Worm (Caenorhabditis elegans) whole organism, L4 larva: ENCODE data around the gene F56C9.6.

Source experiments
- F49E8.2 ChIP-seq: sonication (generic microtip); optimal IDR thresholded peaks from 2 replicates; lab custom pipeline; 2016; ENCODE audit warnings: missing compliant biosample characterization, mild to moderate bottlenecking, missing genetic modification characterization, borderline replicate concordance
- ceh-20 ChIP-seq: fragments of 200-800 bp; sonication (Bioruptor generic); IDR thresholded peaks from 2 replicates; pipeline ENCODE4 v1.3.6; 2022; ENCODE audit warnings: missing genetic modification reagents, missing genetic modification characterization, missing compliant biosample characterization
- ces-1 ChIP-seq: fragments of 150-350 bp; sonication (generic microtip); optimal IDR thresholded peaks from 4 replicates; lab custom pipeline; 2014; ENCODE audit warnings: missing biosample characterization, missing genetic modification reagents, missing genetic modification characterization
- madf-5 ChIP-seq, 2 experiments: fragments of 200-800 bp; sonication (Bioruptor generic); IDR thresholded peaks; 2 replicates each; pipeline ENCODE4 v1.3.6; 2022; ENCODE audit warnings: missing compliant biosample characterization in 2 of 2, missing genetic modification characterization in 2 of 2
- mdl-1 ChIP-seq, 2 experiments: fragments of 150-350 bp in 1 of 2; sonication (generic microtip) in 1 of 2; optimal IDR thresholded peaks; 2 replicates each; lab custom pipeline; 2014 to 2017; ENCODE audit warnings: missing biosample characterization in 2 of 2, missing genetic modification characterization in 2 of 2
- mep-1 ChIP-seq: fragments of 150-350 bp; sonication (generic microtip); optimal IDR thresholded peaks from 3 replicates; lab custom pipeline; 2014; ENCODE audit warnings: missing biosample characterization, missing genetic modification characterization
- nhr-102 ChIP-seq: sonication (generic microtip); optimal IDR thresholded peaks from 2 replicates; lab custom pipeline; 2016; ENCODE audit warnings: mild to moderate bottlenecking, missing genetic modification characterization, moderate library complexity, missing compliant biosample characterization
- nhr-237 ChIP-seq: sonication (generic microtip); optimal IDR thresholded peaks from 2 replicates; lab custom pipeline; 2017; ENCODE audit warnings: missing biosample characterization, missing genetic modification characterization
- snpc-4 ChIP-seq: fragments of 150-350 bp; optimal IDR thresholded peaks from 2 replicates; lab custom pipeline; 2014; ENCODE audit warnings: missing biosample characterization, missing genetic modification characterization
- unc-39 ChIP-seq: sonication (generic microtip); optimal IDR thresholded peaks from 2 replicates; lab custom pipeline; 2017; ENCODE audit warnings: missing biosample characterization, missing genetic modification characterization
- vab-7 ChIP-seq: fragments of 200-800 bp; sonication (Bioruptor generic); IDR thresholded peaks from 2 replicates; pipeline ENCODE4 v1.3.6; 2022; ENCODE audit warnings: missing genetic modification reagents, missing genetic modification characterization, missing compliant biosample characterization

DNA sequence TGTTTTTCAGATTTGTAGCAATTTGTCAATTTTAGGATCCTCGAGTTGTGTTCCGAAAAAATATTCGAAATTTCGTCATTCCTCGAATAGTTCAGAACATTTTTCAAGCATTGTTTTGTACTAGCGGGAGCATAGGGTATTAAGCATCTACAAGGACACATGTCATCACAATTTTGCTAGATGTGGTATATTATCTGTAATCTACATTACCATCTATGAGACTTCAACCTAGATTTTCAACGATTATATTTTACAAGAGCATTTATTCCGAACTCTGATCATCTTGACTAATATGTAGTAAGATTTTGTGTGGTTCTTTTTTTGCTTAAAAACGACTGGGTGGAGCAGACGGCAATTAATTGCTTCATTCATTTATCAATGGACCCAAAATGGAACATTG, 47.5 kb downstream of the F56C9.6 start:
- no peak for TF ChIP-seq unc-39
- no peak for TF ChIP-seq vab-7 (GFP tag; lab: Robert Waterston, UW)
- no peak for TF ChIP-seq mdl-1 (tag; optimal IDR thresholded peaks at IDR 0.05; lab: Kevin White, UChicago)
- TF ChIP-seq snpc-4 (tag; lab: Kevin White, UChicago), result no peak
- no peak for TF ChIP-seq mep-1
- no peak for TF ChIP-seq nhr-102
- TF ChIP-seq nhr-237 (tag; lab: Kevin White, UChicago), result no peak
- no peak for TF ChIP-seq ces-1
- no peak for TF ChIP-seq ceh-20 (GFP tag; lab: Robert Waterston, UW)
- TF ChIP-seq madf-5 (GFP tag; IDR thresholded peaks at IDR 0.05; lab: Robert Waterston, UW), result no peak
- TF ChIP-seq F49E8.2 (tag; lab: Kevin White, UChicago), result no peak
